Worm (Caenorhabditis elegans): Measurements from ENCODE around the gene ben-1.

Gene ben-1

DNA sequence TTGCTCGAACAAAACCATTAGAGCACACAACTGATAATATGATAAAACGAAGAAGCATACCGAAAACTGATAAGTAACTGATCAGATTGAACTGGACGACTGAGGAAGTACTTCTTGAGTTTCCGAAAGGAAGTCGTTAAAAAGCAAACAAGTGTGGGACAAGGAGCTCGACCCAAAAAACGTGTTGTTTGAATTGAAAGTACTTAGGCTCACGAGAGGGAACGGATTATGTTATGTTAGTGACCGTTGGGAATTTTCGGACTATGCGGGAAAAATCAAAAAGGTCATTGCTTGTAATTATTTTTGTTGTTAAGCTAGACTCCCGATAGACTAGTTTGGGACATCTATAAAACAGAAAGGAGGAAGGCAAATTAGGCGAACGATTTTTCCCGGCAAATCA, 40.2 kb upstream of the ben-1 start, which contains the start of gene C48D5.3:
TSS of gene C48D5.3 (minus strand) at position 101 of the 400 bp plus-strand sequence.
- no peak for TF ChIP-seq egl-27 (tag; optimal IDR thresholded peaks at IDR 0.05)
- TF ChIP-seq pqm-1 (tag; optimal IDR thresholded peaks at IDR 0.05): peak; percentile 44

ce11 chrIII:3573281-3573680, 31.8 kb upstream of the ben-1 start, which contains the start of gene nhr-6:
TSS of gene nhr-6 (plus strand) at chrIII:3573581.
- TF ChIP-seq fkh-10 (GFP tag; optimal IDR thresholded peaks at IDR 0.05) (no peak), F49E8.2 (tag; optimal IDR thresholded peaks at IDR 0.05; ENCODE audit: borderline replicate concordance) (no peak), nhr-11 (tag; optimal IDR thresholded peaks at IDR 0.05) (no peak), nhr-42 (GFP tag; IDR thresholded peaks at IDR 0.05) (no peak), skn-1 (tag; optimal IDR thresholded peaks at IDR 0.05) (no peak), D1046.2 (GFP tag; IDR thresholded peaks at IDR 0.05) (no peak), lir-3 (tag; optimal IDR thresholded peaks at IDR 0.05) (no peak), ceh-28 (tag; optimal IDR thresholded peaks at IDR 0.05) (no peak), F44E2.7 (GFP tag; IDR thresholded peaks at IDR 0.05) (no peak), egl-27 (tag; optimal IDR thresholded peaks at IDR 0.05) (no peak)

DNA sequence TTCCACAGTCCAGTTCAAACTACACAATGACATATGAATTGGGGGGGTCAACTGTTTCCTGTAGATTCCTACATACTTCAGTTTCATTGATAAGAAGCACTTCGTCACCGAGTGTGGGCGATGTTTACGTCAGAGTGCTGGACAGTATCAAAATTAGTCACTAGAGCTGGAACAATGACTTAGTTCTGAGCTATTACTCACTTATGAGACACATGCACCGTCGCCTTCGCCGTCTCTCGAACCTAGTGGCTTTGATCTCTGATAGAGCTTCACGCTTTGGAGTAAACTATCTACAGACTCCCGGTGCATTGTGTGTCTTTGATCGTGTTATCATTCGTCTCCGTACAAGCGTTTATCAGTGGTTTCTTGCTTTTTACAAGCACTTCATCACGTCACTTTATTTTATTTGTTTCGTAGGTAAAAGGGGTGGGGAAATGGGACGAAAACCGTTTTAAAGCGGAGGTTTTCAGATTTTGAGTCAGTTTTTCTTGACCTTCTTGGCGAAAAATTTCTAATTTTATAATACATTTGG, 30.0 kb upstream of the ben-1 start:
- peak; percentile 1 for TF ChIP-seq nhr-48 (tag; optimal IDR thresholded peaks at IDR 0.05)
- TF ChIP-seq unc-62 (GFP tag; optimal IDR thresholded peaks at IDR 0.05 in 1 of 2): peak in 1 of 2 experiments; percentile 55
- no peak for TF ChIP-seq unc-62 (tag; optimal IDR thresholded peaks at IDR 0.05)
- peak; percentile 60 for TF ChIP-seq hlh-11 (tag; optimal IDR thresholded peaks at IDR 0.05)
- TF ChIP-seq D1046.2 (GFP tag; IDR thresholded peaks at IDR 0.05): no peak
- peak; percentile 39 for TF ChIP-seq pqm-1 (tag; optimal IDR thresholded peaks at IDR 0.05)
- TF ChIP-seq ceh-28 (tag; optimal IDR thresholded peaks at IDR 0.05): no peak
- no peak for TF ChIP-seq madf-5 (GFP tag; IDR thresholded peaks at IDR 0.05)
- no peak for TF ChIP-seq nhr-102 (tag; optimal IDR thresholded peaks at IDR 0.05)
- TF ChIP-seq dmd-6 (GFP tag; IDR thresholded peaks at IDR 0.05): peak; percentile 77; the same call in 1 of the 2 replicates
- TF ChIP-seq mxl-2 (GFP tag; conservative IDR thresholded peaks at IDR 0.05): no peak
- TF ChIP-seq nhr-11 (tag; optimal IDR thresholded peaks at IDR 0.05): no peak
- TF ChIP-seq nhr-28 (tag; optimal IDR thresholded peaks at IDR 0.05): peak; percentile 26
- TF ChIP-seq nhr-6 (tag; optimal IDR thresholded peaks at IDR 0.05): peak; percentile 22
- TF ChIP-seq lin-1 (GFP tag; IDR thresholded peaks at IDR 0.05): no peak
- no peak for TF ChIP-seq Y48G9A.11 (GFP tag; IDR thresholded peaks at IDR 0.05)
- no peak for TF ChIP-seq nhr-41 (GFP tag; IDR thresholded peaks at IDR 0.05)

DNA sequence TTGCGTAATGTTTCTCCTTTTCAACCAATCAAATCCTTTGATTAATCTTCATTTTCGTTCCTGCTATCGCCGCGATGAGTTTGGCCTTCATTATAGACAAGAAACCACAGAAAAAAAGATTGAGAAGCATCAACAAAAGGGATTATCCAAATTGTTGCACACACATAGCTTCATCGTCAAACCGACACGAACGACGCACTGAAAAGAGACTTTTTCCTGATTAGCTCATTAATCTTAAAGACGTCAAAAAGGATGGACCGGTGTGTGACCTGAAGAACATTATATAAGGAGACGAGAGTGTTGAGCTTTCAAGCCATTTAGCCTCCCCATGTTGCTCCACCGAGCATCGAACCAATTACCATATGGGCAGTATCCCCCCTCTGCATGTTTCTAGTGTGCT, 28.3 kb upstream of the ben-1 start:
- TF ChIP-seq snpc-1.2 (GFP tag; IDR thresholded peaks at IDR 0.05): no peak
- no peak for TF ChIP-seq daf-8 (GFP tag; IDR thresholded peaks at IDR 0.05)
- TF ChIP-seq aha-1 (tag): peak; percentile 92

- no peak for TF ChIP-seq arid-1 (GFP tag; conservative IDR thresholded peaks at IDR 0.05)
- no peak for TF ChIP-seq snpc-1.2 (GFP tag; IDR thresholded peaks at IDR 0.05)
- no peak for TF ChIP-seq egl-27 (tag; optimal IDR thresholded peaks at IDR 0.05)
- TF ChIP-seq set-16 (GFP tag; IDR thresholded peaks at IDR 0.05): peak; percentile 86
- no peak for TF ChIP-seq T26A8.4 (GFP tag; IDR thresholded peaks at IDR 0.05)
- no peak for TF ChIP-seq pqm-1 (tag; optimal IDR thresholded peaks at IDR 0.05)
- TF ChIP-seq ces-1 (GFP tag; optimal IDR thresholded peaks at IDR 0.05): no peak
- TF ChIP-seq fos-1 (tag; optimal IDR thresholded peaks at IDR 0.05): no peak
These were observed 25.3 kb upstream of the ben-1 start for ce11 chrIII:3566785-3567184.

- TF ChIP-seq aha-1 (tag): peak; percentile 58
- no peak for TF ChIP-seq D1046.2 (GFP tag; IDR thresholded peaks at IDR 0.05)
These were observed 23.4 kb upstream of the ben-1 start for ce11 chrIII:3564762-3565359.
